Worm (Caenorhabditis elegans) whole organism, early embryonic: ENCODE measurements around the gene ptr-3.

ENCODE experiments used
- B0310.2 ChIP-seq: sonication (generic microtip); optimal IDR thresholded peaks from 2 replicates; lab custom pipeline; 2016; ENCODE audit warnings: mild to moderate bottlenecking, missing genetic modification characterization, missing compliant biosample characterization
- aly-1 ChIP-seq: sonication (generic microtip); optimal IDR thresholded peaks from 2 replicates; lab custom pipeline; 2016; ENCODE audit warnings: missing genetic modification characterization, missing compliant biosample characterization
- ama-1 ChIP-seq: fragments of 150-350 bp; optimal IDR thresholded peaks from 2 replicates; lab custom pipeline; 2014
- ceh-13 ChIP-seq: fragments of 200-800 bp; sonication (Bioruptor generic); optimal IDR thresholded peaks from 2 replicates; lab custom pipeline; 2018; ENCODE audit warnings: mild to moderate bottlenecking, missing genetic modification characterization, missing compliant biosample characterization
- ceh-36 ChIP-seq: sonication (generic microtip); optimal IDR thresholded peaks from 2 replicates; lab custom pipeline; 2016; ENCODE audit warnings: missing genetic modification characterization, inconsistent platforms, missing compliant biosample characterization
- ets-7 ChIP-seq: sonication (generic microtip); optimal IDR thresholded peaks from 2 replicates; lab custom pipeline; 2016; ENCODE audit warnings: missing genotype, missing genetic modification characterization, missing compliant biosample characterization
- flt-1 ChIP-seq: fragments of 200-800 bp; sonication (Bioruptor generic); IDR thresholded peaks from 2 replicates; pipeline ENCODE4 v1.3.6; 2022; ENCODE audit warnings: missing genetic modification characterization, missing compliant biosample characterization
- hmbx-1 ChIP-seq: sonication (generic microtip); optimal IDR thresholded peaks from 2 replicates; lab custom pipeline; 2016; ENCODE audit warnings: mild to moderate bottlenecking, missing genetic modification characterization, missing compliant biosample characterization
- hmg-4 ChIP-seq: fragments of 200-800 bp; sonication (Bioruptor generic); optimal IDR thresholded peaks from 2 replicates; lab custom pipeline; 2018; ENCODE audit warnings: mild to moderate bottlenecking, missing genetic modification characterization, missing compliant biosample characterization
- hnd-1 ChIP-seq: sonication (generic microtip); optimal IDR thresholded peaks from 2 replicates; lab custom pipeline; 2016; ENCODE audit warnings: missing genetic modification characterization, missing compliant biosample characterization
- pes-1 ChIP-seq: fragments of 200-800 bp; sonication (Bioruptor generic); IDR thresholded peaks from 2 replicates; pipeline ENCODE4 v1.3.6; 2022; ENCODE audit warnings: missing genetic modification reagents, missing genetic modification characterization, missing compliant biosample characterization
- scrt-1 ChIP-seq: fragments of 200-800 bp; sonication (Bioruptor generic); IDR thresholded peaks from 2 replicates; pipeline ENCODE4 v1.3.6; 2022; ENCODE audit warnings: missing genetic modification characterization, missing compliant biosample characterization
- sea-1 ChIP-seq: fragments of 200-800 bp; sonication (Bioruptor generic); conservative IDR thresholded peaks from 2 replicates; pipeline ENCODE4 v1.3.6; 2022; ENCODE audit warnings: missing genetic modification characterization, missing compliant biosample characterization
- tbx-11 ChIP-seq: fragments of 200-800 bp; sonication (Bioruptor generic); IDR thresholded peaks from 2 replicates; pipeline ENCODE4 v1.3.6; 2022; ENCODE audit warnings: missing genetic modification characterization, missing compliant biosample characterization
- tbx-37 ChIP-seq: fragments of 200-800 bp; sonication (Bioruptor generic); conservative IDR thresholded peaks from 2 replicates; pipeline ENCODE4 v1.3.6; 2022; ENCODE audit warnings: missing genetic modification reagents, missing genetic modification characterization, missing compliant biosample characterization
- tra-4 ChIP-seq: sonication (generic microtip); optimal IDR thresholded peaks from 2 replicates; lab custom pipeline; 2017; ENCODE audit warnings: missing genetic modification characterization, missing compliant biosample characterization

ptr-3 gene

DNA sequence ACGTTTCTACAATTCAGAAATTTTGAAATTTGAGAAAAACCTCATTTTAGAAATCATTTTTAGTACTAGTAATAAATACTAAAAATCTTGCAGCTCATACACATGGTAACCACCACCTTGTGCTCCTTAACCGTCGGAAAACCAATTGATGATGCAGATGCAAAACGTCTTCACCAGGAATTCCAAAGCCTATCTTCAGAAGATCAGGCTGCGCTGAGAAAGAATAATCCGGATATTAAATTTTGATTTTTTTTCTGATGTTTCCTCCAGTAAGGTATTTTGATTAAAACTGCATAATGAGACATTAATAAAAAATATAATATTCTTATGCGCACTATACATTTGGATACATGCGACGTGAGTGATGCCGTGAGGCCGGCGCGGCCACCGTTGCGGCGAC lies 46.6 kb downstream of the ptr-3 start:
- TF ChIP-seq ets-7, result no peak
- TF ChIP-seq ama-1 (lab: Kevin White, UChicago), result no peak
- TF ChIP-seq flt-1 (GFP tag; lab: Robert Waterston, UW), result no peak
- no peak for TF ChIP-seq tbx-37 (GFP tag; lab: Robert Waterston, UW)
- TF ChIP-seq tra-4, result no peak
- TF ChIP-seq aly-1 (tag; lab: Kevin White, UChicago), result no peak
- TF ChIP-seq pes-1, result no peak
- no peak for TF ChIP-seq scrt-1 (GFP tag; lab: Robert Waterston, UW)
- no peak for TF ChIP-seq ceh-13 (GFP tag; lab: Kevin White, UChicago)
- TF ChIP-seq hnd-1 (tag; lab: Kevin White, UChicago), result no peak
- TF ChIP-seq ceh-36 (tag; lab: Kevin White, UChicago), result no peak
- TF ChIP-seq hmg-4 (GFP tag; lab: Kevin White, UChicago), result no peak
- no peak for TF ChIP-seq B0310.2 (tag; lab: Kevin White, UChicago)

DNA sequence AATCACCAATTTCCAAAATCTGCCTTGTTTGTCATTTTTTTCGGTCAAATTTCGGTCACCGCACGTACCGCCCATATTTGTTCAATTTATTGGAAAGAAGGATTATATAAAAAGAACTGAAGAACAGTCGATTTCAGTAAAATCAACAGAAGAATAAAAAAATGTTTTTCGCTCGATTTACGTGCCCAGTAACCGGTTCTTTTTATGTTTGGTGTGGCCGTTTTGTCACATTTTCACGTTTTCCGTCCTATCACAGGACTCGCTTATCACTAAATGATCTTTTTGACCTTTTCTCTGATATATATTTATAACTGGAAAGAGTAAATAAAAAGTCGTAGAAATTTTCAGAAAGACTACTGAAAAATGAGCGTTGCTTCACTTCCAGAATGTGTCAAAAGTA lies 47.9 kb downstream of the ptr-3 start, which contains the start of gene far-7:
far-7 (plus strand) TSS at position 331 of the 400 bp plus-strand sequence.
- no peak for TF ChIP-seq scrt-1 (GFP tag; lab: Robert Waterston, UW)
- TF ChIP-seq tbx-11, result no peak
- TF ChIP-seq ceh-13 (GFP tag; lab: Kevin White, UChicago), result no peak
- no peak for TF ChIP-seq tra-4
- TF ChIP-seq hmbx-1 (tag; lab: Kevin White, UChicago), result no peak
- no peak for TF ChIP-seq ceh-36 (tag; lab: Kevin White, UChicago)
- TF ChIP-seq tbx-37 (GFP tag; lab: Robert Waterston, UW), result no peak
- no peak for TF ChIP-seq sea-1 (GFP tag; lab: Robert Waterston, UW)
- TF ChIP-seq hmg-4 (GFP tag; lab: Kevin White, UChicago), result no peak

- TF ChIP-seq aly-1 (tag; lab: Kevin White, UChicago) (no peak), tbx-37 (GFP tag; lab: Robert Waterston, UW) (no peak), ceh-36 (tag; lab: Kevin White, UChicago) (no peak)
Measured at ce11 chrII:313540-313939, 53.8 kb downstream of the ptr-3 start.
